Worm (Caenorhabditis elegans): Measurements from ENCODE around the gene M163.10.

Gene M163.10

ce11 chrX:14490486-14490885, 19.7 kb downstream of the M163.10 start:
- TF ChIP-seq zfh-2 (GFP tag; conservative IDR thresholded peaks at IDR 0.05) (peak; percentile 83), lin-40 (tag; optimal IDR thresholded peaks at IDR 0.05) (no peak), Y53G8AR.9 (GFP tag; conservative IDR thresholded peaks at IDR 0.05) (no peak), efl-1 (GFP tag; optimal IDR thresholded peaks at IDR 0.05) (no peak), lin-35 (GFP tag; optimal IDR thresholded peaks at IDR 0.05) (no peak), rec-8 (tag; optimal IDR thresholded peaks at IDR 0.05) (no peak), Y53F4B.3 (GFP tag; IDR thresholded peaks at IDR 0.05) (no peak), egrh-3 (GFP tag; IDR thresholded peaks at IDR 0.05) (peak; percentile 93), mcd-1 (GFP tag; IDR thresholded peaks at IDR 0.05) (peak; percentile 38), F39B2.1 (GFP tag; IDR thresholded peaks at IDR 0.05) (0 out of 2 replicates have a peak, but pooled peaks have one; percentile 42), aptf-2 (GFP tag; conservative IDR thresholded peaks at IDR 0.05) (no peak), hrde-1 (tag; optimal IDR thresholded peaks at IDR 0.05; ENCODE audit: borderline replicate concordance) (no peak), C06A6.2 (GFP tag; conservative IDR thresholded peaks at IDR 0.05) (no peak), F23B12.7 (tag; optimal IDR thresholded peaks at IDR 0.05; ENCODE audit: insufficient read depth) (no peak), B0019.2 (GFP tag; conservative IDR thresholded peaks at IDR 0.05) (no peak), atf-7 (tag; optimal IDR thresholded peaks at IDR 0.05) (no peak), nfya-2 (GFP tag; IDR thresholded peaks at IDR 0.05) (0 out of 2 replicates have a peak, but pooled peaks have one; percentile 61), Y95B8A.8 (GFP tag; IDR thresholded peaks at IDR 0.05) (no peak), nfyb-1 (GFP tag; IDR thresholded peaks at IDR 0.05) (no peak), sea-2 (GFP tag; IDR thresholded peaks at IDR 0.05) (0 out of 2 replicates have a peak, but pooled peaks have one; percentile 37), akir-1 (GFP tag; optimal IDR thresholded peaks at IDR 0.05) (no peak), bed-2 (GFP tag; IDR thresholded peaks at IDR 0.05) (no peak), Y56A3A.18 (GFP tag; IDR thresholded peaks at IDR 0.05) (no peak), K12H6.12 (tag; optimal IDR thresholded peaks at IDR 0.05) (no peak), nhr-27 (tag; optimal IDR thresholded peaks at IDR 0.05) (no peak), tbp1 (GFP tag; optimal IDR thresholded peaks at IDR 0.05) (no peak), bed-1 (GFP tag; IDR thresholded peaks at IDR 0.05) (0 out of 2 replicates have a peak, but pooled peaks have one; percentile 70), fkh-3 (tag; optimal IDR thresholded peaks at IDR 0.05) (no peak)

DNA sequence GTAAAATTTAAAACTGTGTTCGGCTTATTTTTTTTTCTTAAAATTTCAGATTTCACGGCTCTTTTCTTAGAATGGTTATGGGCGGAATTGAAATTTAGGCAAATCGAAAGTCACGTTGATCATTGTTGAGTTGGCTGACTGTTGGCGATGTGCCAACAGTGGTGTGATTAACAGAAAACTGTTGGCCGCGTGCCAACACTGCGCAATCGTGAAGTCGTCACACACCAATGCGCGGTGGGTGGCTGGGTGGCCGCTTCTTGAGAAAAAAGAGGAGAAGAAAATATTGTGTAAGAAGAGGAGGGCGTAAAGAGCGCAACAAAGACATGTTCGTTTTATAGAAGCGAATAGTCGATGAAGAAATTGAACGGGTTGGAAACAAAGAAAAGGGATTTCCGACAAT, 20.3 kb downstream of the M163.10 start:
- TF ChIP-seq Y67H2A.10 (GFP tag; conservative IDR thresholded peaks at IDR 0.05) = no peak
- no peak for TF ChIP-seq dpff-1 (tag; optimal IDR thresholded peaks at IDR 0.05)
- no peak for TF ChIP-seq nhr-120 (GFP tag; IDR thresholded peaks at IDR 0.05)
- no peak for TF ChIP-seq snpc-3.4 (tag; optimal IDR thresholded peaks at IDR 0.05)
- TF ChIP-seq madf-6 (GFP tag; IDR thresholded peaks at IDR 0.05) = no peak
- TF ChIP-seq sptf-2 (GFP tag; optimal IDR thresholded peaks at IDR 0.05) = no peak
- no peak for TF ChIP-seq zfh-2 (GFP tag; conservative IDR thresholded peaks at IDR 0.05)
- no peak for TF ChIP-seq F39B2.1 (GFP tag; IDR thresholded peaks at IDR 0.05)

DNA sequence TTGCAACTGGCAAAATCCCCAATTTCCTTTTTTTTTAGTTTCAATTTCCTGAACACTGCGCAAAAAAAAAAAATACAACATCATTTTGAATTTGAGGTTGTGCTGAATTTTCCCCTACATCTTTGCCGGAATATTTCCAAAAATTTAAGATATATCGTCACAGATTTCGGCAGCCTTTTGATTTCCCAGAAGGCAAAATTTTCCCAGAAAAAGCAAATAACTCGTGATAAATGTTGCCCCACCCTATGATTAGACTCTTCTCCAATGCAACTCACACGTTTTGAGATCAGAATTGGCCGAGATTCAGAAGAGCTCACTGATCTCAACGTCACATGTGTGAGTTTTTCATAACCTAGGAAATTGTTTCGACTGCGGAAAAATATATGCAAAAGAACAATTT, 21.7 kb downstream of the M163.10 start:
- TF ChIP-seq mel-28 (tag; optimal IDR thresholded peaks at IDR 0.05; ENCODE audit: borderline replicate concordance) (no peak), aptf-3 (GFP tag; IDR thresholded peaks at IDR 0.05) (no peak), him-1 (tag; optimal IDR thresholded peaks at IDR 0.05) (no peak), chd-7 (tag; optimal IDR thresholded peaks at IDR 0.05) (no peak), ceh-79 (tag; optimal IDR thresholded peaks at IDR 0.05) (no peak), lag-1 (GFP tag; IDR thresholded peaks at IDR 0.05) (no peak), K11D2.4 (GFP tag; IDR thresholded peaks at IDR 0.05) (no peak), T26A5.8 (tag; optimal IDR thresholded peaks at IDR 0.05) (no peak), F33H1.4 (GFP tag; IDR thresholded peaks at IDR 0.05) (no peak)

All from whole organism, young adult.